Fruit fly (Drosophila melanogaster) S2 (cell line): ENCODE measurements around the gene CG2182.

ENCODE experiments used
- CG8478 ChIP-seq: fragments of >200 bp; optimal IDR thresholded peaks from 2 replicates; lab custom pipeline; 2018
- CTCF ChIP-seq, 2 experiments: fragments of >200 bp; optimal IDR thresholded peaks; 2 replicates each; lab custom pipeline; 2018

- no peak for TF ChIP-seq CG8478 (lab: Kevin White, UChicago)
- TF ChIP-seq CTCF (optimal IDR thresholded peaks at IDR 0.05; lab: Kevin White, UChicago), result no peak
Observed at dm6 chr3R:5635524-5635923, 24.2 kb downstream of the CG2182 start, which contains the start of gene CG31546.
